Worm (Caenorhabditis elegans) whole organism, young adult: ENCODE results near the gene E04F6.8.

ENCODE experiments used
- B0035.1 ChIP-seq: sonication (generic microtip); optimal IDR thresholded peaks from 2 replicates; lab custom pipeline; 2016; ENCODE audit warnings: missing genetic modification characterization, mild to moderate bottlenecking, missing compliant biosample characterization, missing genotype, missing genetic modification reagents
- B0336.3 ChIP-seq: fragments of 200-800 bp; sonication (Bioruptor generic); IDR thresholded peaks from 2 replicates; pipeline ENCODE4 v1.3.6; 2022; ENCODE audit warnings: missing genetic modification characterization, missing compliant biosample characterization
- F10E7.11 ChIP-seq: sonication (generic microtip); optimal IDR thresholded peaks from 2 replicates; lab custom pipeline; 2017; ENCODE audit warnings: mild to moderate bottlenecking, missing genetic modification characterization, moderate library complexity, missing compliant biosample characterization
- F22D6.2 ChIP-seq: sonication (generic microtip); optimal IDR thresholded peaks from 2 replicates; lab custom pipeline; 2016; ENCODE audit warnings: mild to moderate bottlenecking, missing genetic modification characterization, missing compliant biosample characterization
- F33H1.4 ChIP-seq: fragments of 200-800 bp; sonication (Bioruptor generic); IDR thresholded peaks from 2 replicates; pipeline ENCODE4 v1.3.6; 2022; ENCODE audit warnings: missing genetic modification reagents, missing genetic modification characterization, missing compliant biosample characterization
- F37B4.10 ChIP-seq: fragments of 200-800 bp; sonication (Bioruptor generic); IDR thresholded peaks from 2 replicates; pipeline ENCODE4 v1.3.6; 2022; ENCODE audit warnings: missing genetic modification characterization, missing compliant biosample characterization
- F55B11.4 ChIP-seq: sonication (generic microtip); optimal IDR thresholded peaks from 2 replicates; lab custom pipeline; 2016; ENCODE audit warnings: missing compliant biosample characterization, missing genetic modification characterization, borderline replicate concordance; ENCODE audit not compliant: insufficient read depth
- F57A8.1 ChIP-seq: fragments of 200-800 bp; sonication (Bioruptor generic); optimal IDR thresholded peaks from 2 replicates; lab custom pipeline; 2018; ENCODE audit warnings: mild to moderate bottlenecking, missing genetic modification characterization, moderate library complexity, missing compliant biosample characterization
- K12H6.12 ChIP-seq: fragments of 200-800 bp; sonication (Bioruptor generic); optimal IDR thresholded peaks from 2 replicates; lab custom pipeline; 2018; ENCODE audit warnings: mild to moderate bottlenecking, missing genetic modification characterization, missing compliant biosample characterization
- T26A5.8 ChIP-seq: sonication (generic microtip); optimal IDR thresholded peaks from 2 replicates; lab custom pipeline; 2016; ENCODE audit warnings: missing genetic modification characterization, missing compliant biosample characterization
- aptf-2 ChIP-seq: fragments of 200-800 bp; sonication (Bioruptor generic); conservative IDR thresholded peaks from 2 replicates; pipeline ENCODE4 v1.3.6; 2022; ENCODE audit warnings: missing genetic modification reagents, missing genetic modification characterization, missing compliant biosample characterization
- atf-7 ChIP-seq: sonication (generic microtip); optimal IDR thresholded peaks from 2 replicates; lab custom pipeline; 2017; ENCODE audit warnings: mild to moderate bottlenecking, missing genetic modification characterization, missing compliant biosample characterization
- attf-5 ChIP-seq: fragments of 200-800 bp; sonication (Bioruptor generic); optimal IDR thresholded peaks from 2 replicates; lab custom pipeline; 2018; ENCODE audit warnings: mild to moderate bottlenecking, missing genetic modification characterization, missing compliant biosample characterization
- bed-1 ChIP-seq: fragments of 200-800 bp; sonication (Bioruptor generic); IDR thresholded peaks from 2 replicates; pipeline ENCODE4 v1.3.6; 2022; ENCODE audit warnings: missing genetic modification reagents, missing genetic modification characterization, missing compliant biosample characterization
- bed-2 ChIP-seq: fragments of 200-800 bp; sonication (Bioruptor generic); IDR thresholded peaks from 2 replicates; pipeline ENCODE4 v1.3.6; 2022; ENCODE audit warnings: missing genetic modification reagents, missing genetic modification characterization, missing compliant biosample characterization
- ceh-100 ChIP-seq: fragments of 200-800 bp; sonication (Bioruptor generic); IDR thresholded peaks from 2 replicates; pipeline ENCODE4 v1.3.6; 2022; ENCODE audit warnings: missing genetic modification reagents, missing genetic modification characterization, missing compliant biosample characterization
- ceh-27 ChIP-seq: fragments of 200-800 bp; sonication (Bioruptor generic); optimal IDR thresholded peaks from 2 replicates; lab custom pipeline; 2018; ENCODE audit warnings: mild to moderate bottlenecking, missing genetic modification characterization, moderate library complexity, missing compliant biosample characterization
- ceh-91 ChIP-seq: fragments of 200-800 bp; sonication (Bioruptor generic); IDR thresholded peaks from 2 replicates; pipeline ENCODE4 v1.3.6; 2022; ENCODE audit warnings: missing genetic modification reagents, missing genetic modification characterization, missing compliant biosample characterization
- chd-7 ChIP-seq: sonication (generic microtip); optimal IDR thresholded peaks from 2 replicates; lab custom pipeline; 2016; ENCODE audit warnings: mild to moderate bottlenecking, missing genetic modification characterization, moderate library complexity, missing compliant biosample characterization
- die-1 ChIP-seq: sonication (generic microtip); optimal IDR thresholded peaks from 2 replicates; lab custom pipeline; 2016; ENCODE audit warnings: missing genotype, mild to moderate bottlenecking, missing genetic modification characterization, missing compliant biosample characterization
- egl-18 ChIP-seq: fragments of 200-800 bp; sonication (Bioruptor generic); IDR thresholded peaks from 2 replicates; pipeline ENCODE4 v1.3.6; 2022; ENCODE audit warnings: missing genetic modification reagents, missing genetic modification characterization, missing compliant biosample characterization
- egl-44 ChIP-seq: fragments of 200-800 bp; sonication (Bioruptor generic); IDR thresholded peaks from 2 replicates; pipeline ENCODE4 v1.3.6; 2022; ENCODE audit warnings: missing genetic modification reagents, missing genetic modification characterization, missing compliant biosample characterization
- egrh-3 ChIP-seq: fragments of 200-800 bp; sonication (Bioruptor generic); IDR thresholded peaks from 2 replicates; pipeline ENCODE4 v1.3.6; 2022; ENCODE audit warnings: missing genetic modification reagents, missing genetic modification characterization, missing compliant biosample characterization
- ekl-4 ChIP-seq: fragments of 200-800 bp; sonication (Bioruptor generic); IDR thresholded peaks from 2 replicates; pipeline ENCODE4 v1.3.6; 2022; ENCODE audit warnings: missing genetic modification reagents, missing genetic modification characterization, missing compliant biosample characterization
- let-526 ChIP-seq: fragments of 200-800 bp; sonication (Bioruptor generic); IDR thresholded peaks from 2 replicates; pipeline ENCODE4 v1.3.6; 2022; ENCODE audit warnings: missing genetic modification reagents, missing genetic modification characterization, missing compliant biosample characterization
- let-607 ChIP-seq, 2 experiments: fragments of 200-800 bp in 1 of 2; sonication (Bioruptor generic) in 1 of 2; sonication (generic microtip) in 1 of 2; optimal IDR thresholded peaks; 2 replicates each; lab custom pipeline; 2016 to 2018; ENCODE audit warnings: mild to moderate bottlenecking in 2 of 2, missing compliant biosample characterization in 2 of 2, missing genetic modification characterization in 2 of 2, moderate library complexity in 2 of 2, missing genotype in 1 of 2
- lin-40 ChIP-seq: sonication (generic microtip); optimal IDR thresholded peaks from 2 replicates; lab custom pipeline; 2016; ENCODE audit warnings: missing genetic modification characterization, mild to moderate bottlenecking, missing compliant biosample characterization, missing genotype, missing genetic modification reagents
- lin-54 ChIP-seq: fragments of 200-800 bp; sonication (Bioruptor generic); optimal IDR thresholded peaks from 2 replicates; lab custom pipeline; 2018; ENCODE audit warnings: mild to moderate bottlenecking, missing genetic modification characterization, missing compliant biosample characterization
- madf-6 ChIP-seq: fragments of 200-800 bp; sonication (Bioruptor generic); IDR thresholded peaks from 2 replicates; pipeline ENCODE4 v1.3.6; 2022; ENCODE audit warnings: missing genetic modification reagents, missing genetic modification characterization, missing compliant biosample characterization
- mxl-1 ChIP-seq: sonication (generic microtip); optimal IDR thresholded peaks from 2 replicates; lab custom pipeline; 2016; ENCODE audit warnings: missing genetic modification characterization, missing compliant biosample characterization
- nhr-90 ChIP-seq: sonication (generic microtip); optimal IDR thresholded peaks from 2 replicates; lab custom pipeline; 2016; ENCODE audit warnings: missing genotype, mild to moderate bottlenecking, missing genetic modification characterization, missing compliant biosample characterization
- pha-4 ChIP-seq: fragments of 150-350 bp; sonication (generic microtip); optimal IDR thresholded peaks from 2 replicates; lab custom pipeline; 2014; ENCODE audit warnings: missing biosample characterization, missing genetic modification reagents, missing genetic modification characterization
- rpc-1 ChIP-seq, 2 experiments: fragments of 150-350 bp in 1 of 2; sonication (generic microtip) in 1 of 2; optimal IDR thresholded peaks; 2 replicates each; lab custom pipeline; 2014 to 2018; ENCODE audit warnings: missing biosample characterization in 1 of 2, missing genetic modification characterization in 1 of 2, missing genetic modification reagents in 1 of 2, missing genotype in 1 of 2
- snpc-1.1 ChIP-seq: sonication (generic microtip); optimal IDR thresholded peaks from 2 replicates; lab custom pipeline; 2017; ENCODE audit warnings: missing genetic modification characterization, mild to moderate bottlenecking, missing compliant biosample characterization, antibody characterized with exemption, moderate library complexity, missing genotype, missing genetic modification reagents; ENCODE audit not compliant: insufficient read depth
- snpc-3.4 ChIP-seq: sonication (generic microtip); optimal IDR thresholded peaks from 2 replicates; lab custom pipeline; 2017; ENCODE audit warnings: missing genetic modification characterization, mild to moderate bottlenecking, missing compliant biosample characterization, antibody characterized with exemption, moderate library complexity, missing genotype, missing genetic modification reagents
- snpc-4 ChIP-seq, 5 experiments: fragments of 150-350 bp in 1 of 5; sonication (generic microtip) in 4 of 5; optimal IDR thresholded peaks; 2 replicates each; lab custom pipeline; 2014 to 2018; ENCODE audit warnings: missing genetic modification characterization in 5 of 5, missing biosample characterization in 3 of 5, antibody characterized with exemption in 2 of 5, mild to moderate bottlenecking in 2 of 5, missing compliant biosample characterization in 2 of 5, missing genotype in 2 of 5, moderate library complexity in 2 of 5, missing genetic modification reagents in 1 of 5
- somi-1 ChIP-seq: fragments of 200-800 bp; sonication (Bioruptor generic); optimal IDR thresholded peaks from 2 replicates; lab custom pipeline; 2018; ENCODE audit warnings: mild to moderate bottlenecking, missing genetic modification characterization, missing compliant biosample characterization
- sptf-2 ChIP-seq: fragments of 200-800 bp; sonication (Bioruptor generic); optimal IDR thresholded peaks from 2 replicates; lab custom pipeline; 2018; ENCODE audit warnings: mild to moderate bottlenecking, missing genetic modification characterization, missing compliant biosample characterization
- tbp1 ChIP-seq: fragments of 200-800 bp; sonication (Bioruptor generic); optimal IDR thresholded peaks from 2 replicates; lab custom pipeline; 2018; ENCODE audit warnings: mild to moderate bottlenecking, missing genetic modification characterization, missing compliant biosample characterization
- tbx-9 ChIP-seq: sonication (generic microtip); optimal IDR thresholded peaks from 2 replicates; lab custom pipeline; 2016; ENCODE audit warnings: borderline replicate concordance, missing genetic modification characterization, inconsistent platforms, missing compliant biosample characterization
- ztf-25 ChIP-seq: fragments of 200-800 bp; sonication (Bioruptor generic); IDR thresholded peaks from 2 replicates; pipeline ENCODE4 v1.3.6; 2022; ENCODE audit warnings: missing genetic modification reagents, missing genetic modification characterization, missing compliant biosample characterization
- ztf-6 ChIP-seq: fragments of 200-800 bp; sonication (Bioruptor generic); IDR thresholded peaks from 2 replicates; pipeline ENCODE4 v1.3.6; 2022; ENCODE audit warnings: missing genetic modification reagents, missing genetic modification characterization, missing compliant biosample characterization

Gene E04F6.8

ce11 chrII:7176108-7176507 is 35.1 kb downstream of the E04F6.8 start:
- peak; percentile 18 for TF ChIP-seq ceh-27 (GFP tag; lab: Kevin White, UChicago)
- no peak for TF ChIP-seq F55B11.4 (tag; lab: Kevin White, UChicago)
- TF ChIP-seq, all 124 proteins: peak for 1

ce11 chrII:7174843-7175242 is 36.3 kb downstream of the E04F6.8 start, which contains the start of gene glc-4:
glc-4 (minus strand) TSS chrII:7174943.
- TF ChIP-seq bed-2 (GFP tag; lab: Robert Waterston, UW) (no peak), F37B4.10 (no peak), atf-7 (tag; lab: Kevin White, UChicago) (no peak), attf-5 (GFP tag; lab: Kevin White, UChicago) (no peak), egrh-3 (no peak), madf-6 (GFP tag; lab: Robert Waterston, UW) (no peak), ceh-100 (GFP tag; lab: Robert Waterston, UW) (no peak), T26A5.8 (no peak), tbx-9 (tag; lab: Kevin White, UChicago) (no peak), B0035.1 (tag; lab: Kevin White, UChicago) (no peak), B0336.3 (no peak), die-1 (tag; lab: Kevin White, UChicago) (no peak), chd-7 (tag; lab: Kevin White, UChicago) (no peak), somi-1 (GFP tag; lab: Kevin White, UChicago) (no peak), K12H6.12 (tag; lab: Kevin White, UChicago) (no peak), lin-40 (no peak)

- TF ChIP-seq F10E7.11 (tag; lab: Kevin White, UChicago) (no peak), lin-54 (GFP tag; lab: Kevin White, UChicago) (no peak), ekl-4 (GFP tag; lab: Robert Waterston, UW) (no peak), aptf-2 (GFP tag; lab: Robert Waterston, UW) (0 out of 2 replicates have a peak, but pooled peaks have one; percentile 60), tbx-9 (tag; lab: Kevin White, UChicago) (no peak), ztf-25 (0 out of 2 replicates have a peak, but pooled peaks have one; percentile 30), F22D6.2 (tag; lab: Kevin White, UChicago) (no peak), bed-1 (GFP tag; lab: Robert Waterston, UW) (no peak), ceh-91 (GFP tag; lab: Robert Waterston, UW) (no peak), die-1 (tag; lab: Kevin White, UChicago) (no peak), F55B11.4 (tag; lab: Kevin White, UChicago) (no peak), rpc-1 (optimal IDR thresholded peaks at IDR 0.05; lab: Kevin White, UChicago) (no peak), rpc-1 (tag; optimal IDR thresholded peaks at IDR 0.05; lab: Kevin White, UChicago) (no peak), let-607 (tag; optimal IDR thresholded peaks at IDR 0.05; lab: Kevin White, UChicago) (no peak), nhr-90 (tag; lab: Kevin White, UChicago) (no peak), pha-4 (tag; lab: Kevin White, UChicago) (no peak), bed-2 (GFP tag; lab: Robert Waterston, UW) (no peak), let-526 (GFP tag; lab: Robert Waterston, UW) (no peak), tbp1 (peak; percentile 29), snpc-1.1 (peak; percentile 86), snpc-3.4 (tag; lab: Kevin White, UChicago) (peak; percentile 45), F33H1.4 (GFP tag; lab: Robert Waterston, UW) (no peak), somi-1 (GFP tag; lab: Kevin White, UChicago) (no peak), egl-44 (GFP tag; lab: Robert Waterston, UW) (no peak), sptf-2 (GFP tag; lab: Kevin White, UChicago) (no peak), F57A8.1 (GFP tag; lab: Kevin White, UChicago) (no peak), ztf-6 (no peak), mxl-1 (no peak), snpc-4 (GFP tag; optimal IDR thresholded peaks at IDR 0.05; lab: Kevin White, UChicago) (peak; percentile 70), snpc-4 (tag; optimal IDR thresholded peaks at IDR 0.05; lab: Kevin White, UChicago) (peak in 3 of 4 experiments; percentile 82 to 86 (median 84)), egl-18 (GFP tag; lab: Robert Waterston, UW) (0 out of 2 replicates have a peak, but pooled peaks have one; percentile 41)
These were observed 39.7 kb downstream of the E04F6.8 start, which contains the start of gene dyf-13 for ce11 chrII:7171305-7171998. dyf-13 (minus strand) TSS chrII:7171355.
